Worm (Caenorhabditis elegans) whole organism, young adult: Measurements from ENCODE around the gene trap-2.

Experiments used
- B0336.3 ChIP-seq: fragments of 200-800 bp; sonication (Bioruptor generic); IDR thresholded peaks from 2 replicates; pipeline ENCODE4 v1.3.6; 2022; ENCODE audit warnings: missing genetic modification characterization, missing compliant biosample characterization
- C06A6.2 ChIP-seq: fragments of 200-800 bp; sonication (Bioruptor generic); conservative IDR thresholded peaks from 2 replicates; pipeline ENCODE4 v1.3.6; 2022; ENCODE audit warnings: missing genetic modification characterization, missing compliant biosample characterization
- F10E7.11 ChIP-seq: sonication (generic microtip); optimal IDR thresholded peaks from 2 replicates; lab custom pipeline; 2017; ENCODE audit warnings: mild to moderate bottlenecking, missing genetic modification characterization, moderate library complexity, missing compliant biosample characterization
- F22D6.2 ChIP-seq: sonication (generic microtip); optimal IDR thresholded peaks from 2 replicates; lab custom pipeline; 2016; ENCODE audit warnings: mild to moderate bottlenecking, missing genetic modification characterization, missing compliant biosample characterization
- F33H1.4 ChIP-seq: fragments of 200-800 bp; sonication (Bioruptor generic); IDR thresholded peaks from 2 replicates; pipeline ENCODE4 v1.3.6; 2022; ENCODE audit warnings: missing genetic modification reagents, missing genetic modification characterization, missing compliant biosample characterization
- F52B5.7 ChIP-seq: sonication (generic microtip); optimal IDR thresholded peaks from 2 replicates; lab custom pipeline; 2016; ENCODE audit warnings: mild to moderate bottlenecking, missing genetic modification characterization, missing compliant biosample characterization
- F57C9.4 ChIP-seq: sonication (generic microtip); optimal IDR thresholded peaks from 2 replicates; lab custom pipeline; 2017; ENCODE audit warnings: mild to moderate bottlenecking, missing genetic modification characterization, missing compliant biosample characterization
- K12H6.12 ChIP-seq: fragments of 200-800 bp; sonication (Bioruptor generic); optimal IDR thresholded peaks from 2 replicates; lab custom pipeline; 2018; ENCODE audit warnings: mild to moderate bottlenecking, missing genetic modification characterization, missing compliant biosample characterization
- Y53F4B.3 ChIP-seq: fragments of 200-800 bp; sonication (Bioruptor generic); IDR thresholded peaks from 2 replicates; pipeline ENCODE4 v1.3.6; 2022; ENCODE audit warnings: missing genetic modification reagents, missing genetic modification characterization, missing compliant biosample characterization
- Y95B8A.8 ChIP-seq: fragments of 200-800 bp; sonication (Bioruptor generic); IDR thresholded peaks from 2 replicates; pipeline ENCODE4 v1.3.6; 2022; ENCODE audit warnings: missing genetic modification reagents, missing genetic modification characterization, missing compliant biosample characterization
- ZK185.1 ChIP-seq: sonication (generic microtip); optimal IDR thresholded peaks from 2 replicates; lab custom pipeline; 2016; ENCODE audit warnings: mild to moderate bottlenecking, missing genetic modification characterization, missing compliant biosample characterization; ENCODE audit not compliant: poor library complexity, severe bottlenecking
- aptf-3 ChIP-seq: fragments of 200-800 bp; sonication (Bioruptor generic); IDR thresholded peaks from 2 replicates; pipeline ENCODE4 v1.3.6; 2022; ENCODE audit warnings: missing genetic modification characterization, missing compliant biosample characterization
- bed-1 ChIP-seq: fragments of 200-800 bp; sonication (Bioruptor generic); IDR thresholded peaks from 2 replicates; pipeline ENCODE4 v1.3.6; 2022; ENCODE audit warnings: missing genetic modification reagents, missing genetic modification characterization, missing compliant biosample characterization
- cebp-1 ChIP-seq, 2 experiments: fragments of 200-800 bp in 1 of 2; sonication (Bioruptor generic) in 1 of 2; sonication (generic microtip) in 1 of 2; IDR thresholded peaks in 1 of 2; optimal IDR thresholded peaks in 1 of 2; 2 replicates each; pipeline versions ENCODE4 v1.3.6 to Lab custom; 2017 to 2022; ENCODE audit warnings: missing compliant biosample characterization in 2 of 2, missing genetic modification characterization in 2 of 2, mild to moderate bottlenecking in 1 of 2, missing genetic modification reagents in 1 of 2, moderate library complexity in 1 of 2
- cebp-2 ChIP-seq: fragments of 200-800 bp; sonication (Bioruptor generic); IDR thresholded peaks from 2 replicates; pipeline ENCODE4 v1.3.6; 2022; ENCODE audit warnings: missing genetic modification characterization, missing compliant biosample characterization
- ceh-40 ChIP-seq: fragments of 200-800 bp; sonication (Bioruptor generic); IDR thresholded peaks from 2 replicates; pipeline ENCODE4 v1.3.6; 2022; ENCODE audit warnings: missing genetic modification characterization, missing compliant biosample characterization
- chd-7 ChIP-seq: sonication (generic microtip); optimal IDR thresholded peaks from 2 replicates; lab custom pipeline; 2016; ENCODE audit warnings: mild to moderate bottlenecking, missing genetic modification characterization, moderate library complexity, missing compliant biosample characterization
- egl-44 ChIP-seq: fragments of 200-800 bp; sonication (Bioruptor generic); IDR thresholded peaks from 2 replicates; pipeline ENCODE4 v1.3.6; 2022; ENCODE audit warnings: missing genetic modification reagents, missing genetic modification characterization, missing compliant biosample characterization
- ekl-4 ChIP-seq: fragments of 200-800 bp; sonication (Bioruptor generic); IDR thresholded peaks from 2 replicates; pipeline ENCODE4 v1.3.6; 2022; ENCODE audit warnings: missing genetic modification reagents, missing genetic modification characterization, missing compliant biosample characterization
- fkh-3 ChIP-seq: sonication (generic microtip); optimal IDR thresholded peaks from 2 replicates; lab custom pipeline; 2016; ENCODE audit warnings: mild to moderate bottlenecking, missing genetic modification characterization, missing compliant biosample characterization
- gei-17 ChIP-seq: fragments of 200-800 bp; sonication (Bioruptor generic); optimal IDR thresholded peaks from 2 replicates; lab custom pipeline; 2018; ENCODE audit warnings: mild to moderate bottlenecking, missing genetic modification characterization, missing compliant biosample characterization
- hlh-26 ChIP-seq: fragments of 200-800 bp; sonication (Bioruptor generic); conservative IDR thresholded peaks from 2 replicates; pipeline ENCODE4 v1.3.6; 2022; ENCODE audit warnings: missing genetic modification reagents, missing genetic modification characterization, missing compliant biosample characterization
- hmg-1.2 ChIP-seq: fragments of 200-800 bp; sonication (Bioruptor generic); IDR thresholded peaks from 2 replicates; pipeline ENCODE4 v1.3.6; 2022; ENCODE audit warnings: missing genetic modification reagents, missing genetic modification characterization, missing compliant biosample characterization
- hrde-1 ChIP-seq: sonication (generic microtip); optimal IDR thresholded peaks from 2 replicates; lab custom pipeline; 2016; ENCODE audit warnings: missing genetic modification characterization, mild to moderate bottlenecking, missing compliant biosample characterization, moderate library complexity, missing genotype, missing genetic modification reagents, borderline replicate concordance
- let-607 ChIP-seq, 2 experiments: fragments of 200-800 bp in 1 of 2; sonication (Bioruptor generic) in 1 of 2; sonication (generic microtip) in 1 of 2; optimal IDR thresholded peaks; 2 replicates each; lab custom pipeline; 2016 to 2018; ENCODE audit warnings: mild to moderate bottlenecking in 2 of 2, missing compliant biosample characterization in 2 of 2, missing genetic modification characterization in 2 of 2, moderate library complexity in 2 of 2, missing genotype in 1 of 2
- lin-35 ChIP-seq, 3 experiments: fragments of 150-350 bp in 2 of 3; sonication (generic microtip) in 1 of 3; optimal IDR thresholded peaks; 2 replicates each; lab custom pipeline; 2014 to 2018; ENCODE audit warnings: missing biosample characterization in 3 of 3, missing genetic modification characterization in 3 of 3, missing genetic modification reagents in 3 of 3
- lsl-1 ChIP-seq: fragments of 200-800 bp; sonication (Bioruptor generic); optimal IDR thresholded peaks from 2 replicates; lab custom pipeline; 2018; ENCODE audit warnings: mild to moderate bottlenecking, missing genetic modification characterization, moderate library complexity, missing compliant biosample characterization
- mel-28 ChIP-seq: sonication (generic microtip); optimal IDR thresholded peaks from 2 replicates; lab custom pipeline; 2016; ENCODE audit warnings: borderline replicate concordance, mild to moderate bottlenecking, missing genetic modification characterization, missing compliant biosample characterization
- mxl-1 ChIP-seq: sonication (generic microtip); optimal IDR thresholded peaks from 2 replicates; lab custom pipeline; 2016; ENCODE audit warnings: missing genetic modification characterization, missing compliant biosample characterization
- sea-2 ChIP-seq: fragments of 200-800 bp; sonication (Bioruptor generic); IDR thresholded peaks from 2 replicates; pipeline ENCODE4 v1.3.6; 2022; ENCODE audit warnings: missing genetic modification characterization, missing compliant biosample characterization
- snpc-1.1 ChIP-seq: sonication (generic microtip); optimal IDR thresholded peaks from 2 replicates; lab custom pipeline; 2017; ENCODE audit warnings: missing genetic modification characterization, mild to moderate bottlenecking, missing compliant biosample characterization, antibody characterized with exemption, moderate library complexity, missing genotype, missing genetic modification reagents; ENCODE audit not compliant: insufficient read depth
- snpc-3.4 ChIP-seq: sonication (generic microtip); optimal IDR thresholded peaks from 2 replicates; lab custom pipeline; 2017; ENCODE audit warnings: missing genetic modification characterization, mild to moderate bottlenecking, missing compliant biosample characterization, antibody characterized with exemption, moderate library complexity, missing genotype, missing genetic modification reagents
- sptf-2 ChIP-seq: fragments of 200-800 bp; sonication (Bioruptor generic); optimal IDR thresholded peaks from 2 replicates; lab custom pipeline; 2018; ENCODE audit warnings: mild to moderate bottlenecking, missing genetic modification characterization, missing compliant biosample characterization
- tbx-9 ChIP-seq: sonication (generic microtip); optimal IDR thresholded peaks from 2 replicates; lab custom pipeline; 2016; ENCODE audit warnings: borderline replicate concordance, missing genetic modification characterization, inconsistent platforms, missing compliant biosample characterization
- ztf-18 ChIP-seq: sonication (generic microtip); optimal IDR thresholded peaks from 2 replicates; lab custom pipeline; 2016; ENCODE audit warnings: missing genotype, mild to moderate bottlenecking, missing genetic modification characterization, missing compliant biosample characterization
- ztf-25 ChIP-seq: fragments of 200-800 bp; sonication (Bioruptor generic); IDR thresholded peaks from 2 replicates; pipeline ENCODE4 v1.3.6; 2022; ENCODE audit warnings: missing genetic modification reagents, missing genetic modification characterization, missing compliant biosample characterization

The trap-2 gene

DNA sequence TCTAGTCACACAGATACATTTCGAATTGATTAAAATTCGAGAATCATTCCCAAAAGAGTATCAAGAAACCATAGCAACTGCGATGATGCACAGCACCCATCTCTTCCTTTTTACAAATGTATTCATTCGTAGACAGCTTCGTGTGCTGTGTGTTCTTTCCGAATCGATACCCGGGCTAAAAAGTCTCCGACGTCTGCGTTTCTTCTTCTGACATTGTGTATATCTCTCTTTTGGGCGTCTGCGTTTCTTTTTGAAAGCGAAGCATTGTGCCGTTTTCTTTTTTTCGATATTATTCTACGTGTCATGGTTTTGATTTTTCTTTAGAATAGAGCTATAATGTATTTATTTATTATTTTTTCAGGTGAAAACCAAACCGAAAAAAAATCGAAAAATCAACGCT is 20.1 kb upstream of the trap-2 start, which contains the start of gene attf-5:
TSS of gene attf-5 (plus strand) at position 362 of the 400 bp plus-strand sequence.
- TF ChIP-seq let-607 (tag; optimal IDR thresholded peaks at IDR 0.05; lab: Kevin White, UChicago): no peak
- no peak for TF ChIP-seq Y53F4B.3 (GFP tag; lab: Robert Waterston, UW)
- peak; percentile 88 for TF ChIP-seq hmg-1.2 (GFP tag; lab: Robert Waterston, UW)
- TF ChIP-seq fkh-3 (tag; lab: Kevin White, UChicago): no peak
- no peak for TF ChIP-seq K12H6.12
- no peak for TF ChIP-seq B0336.3 (GFP tag; lab: Robert Waterston, UW)
- no peak for TF ChIP-seq sptf-2
- TF ChIP-seq F33H1.4 (GFP tag; lab: Robert Waterston, UW): no peak

DNA sequence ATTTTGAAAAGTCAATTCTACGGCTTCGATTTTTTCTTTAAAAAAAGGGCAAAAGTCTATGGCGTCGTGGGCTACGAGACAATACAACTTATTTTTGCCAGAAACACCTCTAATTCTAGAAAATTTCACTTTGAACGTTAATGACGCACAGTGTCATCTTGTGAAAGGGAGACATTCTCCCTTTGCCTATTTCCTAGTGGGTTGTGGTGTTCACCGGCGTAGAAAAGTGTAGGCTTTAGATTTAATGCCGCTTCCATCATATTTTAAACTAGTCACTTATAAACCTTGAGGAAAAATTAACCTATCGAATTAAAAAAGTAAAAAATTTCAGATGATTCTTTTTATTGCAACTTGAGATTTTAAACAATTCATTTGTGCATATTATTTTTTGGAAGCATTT is 17.5 kb upstream of the trap-2 start:
- no peak for TF ChIP-seq cebp-2
- peak; percentile 66 for TF ChIP-seq gei-17

DNA sequence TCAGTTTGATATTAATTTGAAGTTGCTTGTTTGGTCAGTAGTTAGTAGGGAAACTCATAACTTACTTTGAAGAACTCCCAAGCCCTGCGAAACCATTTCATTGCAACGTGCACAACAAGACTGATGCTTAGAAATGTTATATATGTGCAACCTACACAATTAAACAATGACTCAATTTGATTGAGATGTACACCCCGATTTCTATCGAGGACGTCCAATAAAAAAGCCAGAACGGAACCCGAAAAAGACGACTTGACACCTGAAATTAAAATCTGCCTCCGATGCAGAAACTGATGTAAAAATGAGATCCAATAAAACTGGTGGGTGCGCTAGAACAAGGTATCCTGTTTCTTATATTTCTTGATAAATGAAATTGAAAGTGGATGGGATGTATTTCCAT is 17.0 kb upstream of the trap-2 start, which contains the start of gene T04G9.6:
TSS of gene T04G9.6 (minus strand) at position 101 of the 400 bp plus-strand sequence.
- no peak for TF ChIP-seq bed-1 (GFP tag; lab: Robert Waterston, UW)
- TF ChIP-seq F57C9.4: no peak
- TF ChIP-seq mxl-1 (tag; lab: Kevin White, UChicago): no peak
- TF ChIP-seq hrde-1 (tag; lab: Kevin White, UChicago): no peak
- TF ChIP-seq F22D6.2: no peak
- TF ChIP-seq mel-28: no peak
- no peak for TF ChIP-seq aptf-3
- no peak for TF ChIP-seq lin-35 (GFP tag; optimal IDR thresholded peaks at IDR 0.05; lab: Kevin White, UChicago)
- no peak for TF ChIP-seq snpc-1.1
- TF ChIP-seq lsl-1: no peak
- TF ChIP-seq ztf-25 (GFP tag; lab: Robert Waterston, UW): no peak
- TF ChIP-seq snpc-3.4 (tag; lab: Kevin White, UChicago): no peak
- TF ChIP-seq gei-17: no peak
- no peak for TF ChIP-seq Y95B8A.8 (GFP tag; lab: Robert Waterston, UW)
- TF ChIP-seq C06A6.2: no peak

DNA sequence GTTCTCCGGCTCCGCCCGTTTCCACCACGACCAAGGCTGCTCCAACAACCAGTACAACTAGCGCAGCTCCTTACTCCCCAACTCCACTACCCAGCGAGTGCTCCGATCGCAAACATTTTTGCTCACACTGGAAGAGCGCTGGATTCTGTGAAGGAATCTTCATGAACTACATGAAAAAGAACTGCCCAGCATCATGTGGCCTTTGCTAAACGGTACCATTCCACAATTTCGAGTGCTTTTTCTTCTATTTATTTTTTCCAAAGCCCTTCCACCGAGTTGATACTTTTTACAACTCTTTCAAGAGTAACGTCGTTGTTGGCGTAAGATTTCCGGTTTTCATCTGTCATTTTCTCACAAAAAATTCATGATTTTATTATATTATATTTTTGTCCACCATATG is 12.2 kb upstream of the trap-2 start:
- TF ChIP-seq cebp-2 (no peak), F52B5.7 (tag; lab: Kevin White, UChicago) (no peak), F10E7.11 (tag; lab: Kevin White, UChicago) (no peak)

DNA sequence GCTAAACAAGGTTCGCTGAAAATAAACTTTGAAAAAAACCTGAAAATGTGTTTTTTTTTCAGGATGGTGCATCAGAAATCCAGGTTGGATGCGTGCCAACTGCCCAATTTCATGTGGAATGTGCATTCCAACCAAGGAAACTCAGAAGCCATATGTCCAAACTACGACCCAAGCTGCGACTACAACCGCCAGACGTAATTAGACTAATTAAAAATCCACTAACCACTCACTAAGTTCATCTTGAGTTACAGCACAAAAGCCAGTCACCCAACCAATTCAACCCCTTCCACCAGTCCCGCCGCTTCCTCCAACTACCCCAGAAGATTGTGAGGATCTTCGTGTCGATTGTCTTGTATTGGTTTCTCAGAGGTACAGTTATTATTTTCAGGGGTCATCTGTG is 11.4 kb upstream of the trap-2 start:
- TF ChIP-seq ekl-4 (GFP tag; lab: Robert Waterston, UW): no peak
- TF ChIP-seq sea-2 (GFP tag; lab: Robert Waterston, UW): no peak
- no peak for TF ChIP-seq hlh-26 (GFP tag; lab: Robert Waterston, UW)
- TF ChIP-seq tbx-9 (tag; lab: Kevin White, UChicago): no peak
- no peak for TF ChIP-seq fkh-3 (tag; lab: Kevin White, UChicago)
- TF ChIP-seq chd-7 (tag; lab: Kevin White, UChicago): no peak
- TF ChIP-seq egl-44: no peak
- TF ChIP-seq cebp-1 (GFP tag; IDR thresholded peaks at IDR 0.05; lab: Robert Waterston, UW): no peak
- no peak for TF ChIP-seq cebp-1 (tag; optimal IDR thresholded peaks at IDR 0.05; lab: Kevin White, UChicago)
- TF ChIP-seq ceh-40: no peak
- TF ChIP-seq ZK185.1: no peak
- no peak for TF ChIP-seq ztf-18 (tag; lab: Kevin White, UChicago)
